Fruit fly (Drosophila melanogaster) whole organism, embryonic: ENCODE results near the gene rho-4.
A peak's percentile ranks its signal among the peaks of the same experiment; 100 is the strongest.

Experiments
- B-H1 ChIP-seq: fragments of 200-800 bp; sonication (Bioruptor generic); IDR thresholded peaks from 3 replicates; pipeline ENCODE4 v1.3.6; 2022; ENCODE audit warnings: missing biosample characterization, missing genetic modification characterization
- Bdp1 ChIP-seq: fragments of 200-800 bp; sonication (Bioruptor generic); optimal IDR thresholded peaks from 3 replicates; lab custom pipeline; 2016; ENCODE audit warnings: missing biosample characterization, missing genetic modification characterization
- CG10274 ChIP-seq: fragments of 200-800 bp; sonication (Bioruptor generic); optimal IDR thresholded peaks from 3 replicates; lab custom pipeline; 2017; ENCODE audit warnings: missing biosample characterization, mild to moderate bottlenecking, missing genetic modification characterization
- CG10959 ChIP-seq: fragments of 200-800 bp; sonication (Bioruptor generic); IDR thresholded peaks from 2 replicates; pipeline ENCODE4 v1.3.6; 2022; ENCODE audit warnings: missing biosample characterization, missing genetic modification characterization
- CG11398 ChIP-seq: fragments of 200-800 bp; sonication (Bioruptor generic); optimal IDR thresholded peaks from 2 replicates; lab custom pipeline; 2016; ENCODE audit warnings: missing biosample characterization, missing genetic modification characterization
- CG11504 ChIP-seq: fragments of 200-800 bp; sonication (Bioruptor generic); optimal IDR thresholded peaks from 3 replicates; lab custom pipeline; 2019; ENCODE audit warnings: missing biosample characterization, mild to moderate bottlenecking, missing genetic modification characterization, moderate library complexity
- CG1233 ChIP-seq: fragments of 200-800 bp; sonication (Bioruptor generic); optimal IDR thresholded peaks from 4 replicates; lab custom pipeline; 2018; ENCODE audit warnings: missing biosample characterization, mild to moderate bottlenecking, missing genetic modification characterization
- CG14710 ChIP-seq: fragments of 200-800 bp; sonication (Bioruptor generic); optimal IDR thresholded peaks from 3 replicates; lab custom pipeline; 2019; ENCODE audit warnings: missing biosample characterization, mild to moderate bottlenecking, missing genetic modification characterization, moderate library complexity
- CG2889 ChIP-seq: fragments of 200-800 bp; sonication (Bioruptor generic); IDR thresholded peaks from 3 replicates; pipeline ENCODE4 v1.3.6; 2022; ENCODE audit warnings: missing biosample characterization, missing genetic modification characterization
- CG30020 ChIP-seq: fragments of 200-800 bp; optimal IDR thresholded peaks from 2 replicates; lab custom pipeline; 2019; ENCODE audit warnings: missing biosample characterization, mild to moderate bottlenecking, missing genetic modification characterization, moderate library complexity
- CG4282 ChIP-seq: fragments of 200-800 bp; sonication (Bioruptor generic); optimal IDR thresholded peaks from 2 replicates; lab custom pipeline; 2016; ENCODE audit warnings: missing biosample characterization, missing genetic modification characterization
- CG7839 ChIP-seq: fragments of 200-800 bp; sonication (Bioruptor generic); optimal IDR thresholded peaks from 3 replicates; lab custom pipeline; 2018; ENCODE audit warnings: missing biosample characterization, mild to moderate bottlenecking, missing genetic modification characterization, moderate library complexity
- CG7987 ChIP-seq: fragments of 200-800 bp; sonication (Bioruptor generic); optimal IDR thresholded peaks from 2 replicates; lab custom pipeline; 2018; ENCODE audit warnings: missing biosample characterization, mild to moderate bottlenecking, missing genetic modification characterization, moderate library complexity
- CG9817 ChIP-seq: fragments of 200-800 bp; sonication (Bioruptor generic); optimal IDR thresholded peaks from 2 replicates; lab custom pipeline; 2018; ENCODE audit warnings: missing biosample characterization, mild to moderate bottlenecking, missing genetic modification characterization, moderate library complexity
- Dll ChIP-seq: fragments of 200-800 bp; sonication (Bioruptor generic); IDR thresholded peaks from 4 replicates; pipeline ENCODE4 v1.3.6; 2022; ENCODE audit warnings: missing biosample characterization, missing genetic modification characterization; ENCODE audit not compliant: partially characterized antibody
- Doc3 ChIP-seq: fragments of 200-800 bp; sonication (Bioruptor generic); IDR thresholded peaks from 3 replicates; pipeline ENCODE4 v1.3.6; 2022; ENCODE audit warnings: missing biosample characterization, missing genetic modification characterization; ENCODE audit not compliant: partially characterized antibody
- Ets65A ChIP-seq: fragments of 200-800 bp; sonication (Bioruptor generic); peaks from one replicate; lab custom pipeline; 2016; ENCODE audit warnings: missing biosample characterization, missing genetic modification characterization
- HLH3B ChIP-seq: fragments of 200-800 bp; sonication (Bioruptor generic); IDR thresholded peaks from 2 replicates; pipeline ENCODE4 v1.3.6; 2022; ENCODE audit warnings: missing biosample characterization, missing genetic modification characterization
- HmgZ ChIP-seq: fragments of 200-800 bp; sonication (Bioruptor generic); optimal IDR thresholded peaks from 2 replicates; lab custom pipeline; 2018; ENCODE audit warnings: missing biosample characterization, mild to moderate bottlenecking, missing genetic modification characterization
- Med ChIP-seq: fragments of 200-800 bp; sonication (Bioruptor generic); peaks from one replicate; lab custom pipeline; 2016; ENCODE audit warnings: missing biosample characterization, missing genetic modification characterization, mild to moderate bottlenecking, inconsistent platforms, moderate library complexity
- Mes4 ChIP-seq: fragments of 200-800 bp; sonication (Bioruptor generic); optimal IDR thresholded peaks from 2 replicates; lab custom pipeline; 2016; ENCODE audit warnings: missing biosample characterization, missing genetic modification characterization
- Myb ChIP-seq: fragments of 200-800 bp; sonication (Bioruptor generic); optimal IDR thresholded peaks from 2 replicates; lab custom pipeline; 2016; ENCODE audit warnings: missing biosample characterization, missing genetic modification characterization
- NFAT ChIP-seq: fragments of 200-800 bp; sonication (Bioruptor generic); IDR thresholded peaks from 2 replicates; pipeline ENCODE4 v1.3.6; 2022; ENCODE audit warnings: missing biosample characterization, missing genetic modification characterization
- Six4 ChIP-seq: fragments of 200-800 bp; sonication (Bioruptor generic); optimal IDR thresholded peaks from 2 replicates; lab custom pipeline; 2016; ENCODE audit warnings: missing biosample characterization, missing genetic modification characterization
- Spps ChIP-seq: fragments of 200-800 bp; sonication (Bioruptor generic); optimal IDR thresholded peaks from 2 replicates; lab custom pipeline; 2018; ENCODE audit warnings: missing biosample characterization, mild to moderate bottlenecking, missing genetic modification characterization
- aop ChIP-seq: fragments of 200-800 bp; sonication (Bioruptor generic); IDR thresholded peaks from 2 replicates; pipeline ENCODE4 v1.3.6; 2022; ENCODE audit warnings: missing biosample characterization, missing genetic modification characterization
- ase ChIP-seq: fragments of 200-800 bp; sonication (Bioruptor generic); IDR thresholded peaks from 3 replicates; pipeline ENCODE4 v1.3.6; 2022; ENCODE audit warnings: missing biosample characterization, missing genetic modification characterization
- bowl ChIP-seq: fragments of 200-800 bp; sonication (Bioruptor generic); IDR thresholded peaks from 2 replicates; pipeline ENCODE4 v1.3.6; 2022; ENCODE audit warnings: missing biosample characterization, missing genetic modification characterization
- dpn ChIP-seq, 2 experiments: fragments of 200-800 bp; sonication (Bioruptor generic); optimal IDR thresholded peaks; 3 replicates each; lab custom pipeline; 2016; ENCODE audit warnings: missing biosample characterization in 2 of 2, missing genetic modification characterization in 2 of 2
- ems ChIP-seq: fragments of 200-800 bp; sonication (Bioruptor generic); optimal IDR thresholded peaks from 3 replicates; lab custom pipeline; 2016; ENCODE audit warnings: missing biosample characterization, missing genetic modification characterization
- esg ChIP-seq: fragments of 200-800 bp; sonication (Bioruptor generic); conservative IDR thresholded peaks from 2 replicates; pipeline ENCODE4 v1.3.6; 2022; ENCODE audit warnings: missing biosample characterization, missing genetic modification characterization
- exex ChIP-seq: fragments of 200-800 bp; sonication (Bioruptor generic); optimal IDR thresholded peaks from 4 replicates; lab custom pipeline; 2018; ENCODE audit warnings: missing biosample characterization, mild to moderate bottlenecking, missing genetic modification characterization, moderate library complexity
- gsb ChIP-seq: fragments of 200-800 bp; sonication (Bioruptor generic); IDR thresholded peaks from 2 replicates; pipeline ENCODE4 v1.3.6; 2022; ENCODE audit warnings: missing biosample characterization, missing genetic modification characterization
- klu ChIP-seq: fragments of 200-800 bp; sonication (Bioruptor generic); IDR thresholded peaks from 2 replicates; pipeline ENCODE4 v1.3.6; 2022; ENCODE audit warnings: missing biosample characterization, missing genetic modification characterization
- knrl ChIP-seq: fragments of 200-800 bp; sonication (Bioruptor generic); IDR thresholded peaks from 3 replicates; pipeline ENCODE4 v1.3.6; 2022; ENCODE audit warnings: missing biosample characterization, missing genetic modification characterization; ENCODE audit not compliant: partially characterized antibody
- lola ChIP-seq, 3 experiments: fragments of >200 bp in 2 of 3; fragments of 200-800 bp in 1 of 3; sonication (Bioruptor generic) in 1 of 3; optimal IDR thresholded peaks; 2 replicates each; lab custom pipeline; 2017 to 2019; ENCODE audit warnings: missing biosample characterization in 3 of 3, missing genetic modification characterization in 3 of 3, mild to moderate bottlenecking in 1 of 3, moderate library complexity in 1 of 3
- nom ChIP-seq: fragments of 200-800 bp; sonication (Bioruptor generic); optimal IDR thresholded peaks from 2 replicates; lab custom pipeline; 2017; ENCODE audit warnings: missing biosample characterization, missing genetic modification characterization, mild to moderate bottlenecking, moderate library complexity, missing genetic modification reagents
- odd ChIP-seq: fragments of 200-800 bp; sonication (Bioruptor generic); optimal IDR thresholded peaks from 2 replicates; lab custom pipeline; 2017; ENCODE audit warnings: missing biosample characterization, mild to moderate bottlenecking, missing genetic modification characterization
- pan ChIP-seq, 4 experiments: fragments of >200 bp in 3 of 4; fragments of 200-800 bp in 1 of 4; sonication (Bioruptor generic) in 1 of 4; optimal IDR thresholded peaks in 3 of 4; IDR thresholded peaks in 1 of 4; 2 replicates each; pipeline versions ENCODE4 v1.3.6 to Lab custom; 2017 to 2022; ENCODE audit warnings: missing biosample characterization in 2 of 4, missing genetic modification characterization in 2 of 4, mixed read lengths in 1 of 4
- peb ChIP-seq: fragments of 200-800 bp; sonication (Bioruptor generic); IDR thresholded peaks from 2 replicates; pipeline ENCODE4 v1.3.6; 2022; ENCODE audit warnings: missing biosample characterization, missing genetic modification characterization
- pfk ChIP-seq: fragments of 200-800 bp; sonication (Bioruptor generic); optimal IDR thresholded peaks from 2 replicates; lab custom pipeline; 2018; ENCODE audit warnings: missing biosample characterization, mild to moderate bottlenecking, missing genetic modification characterization, moderate library complexity
- scrt ChIP-seq: fragments of 200-800 bp; sonication (Bioruptor generic); optimal IDR thresholded peaks from 2 replicates; lab custom pipeline; 2018; ENCODE audit warnings: missing biosample characterization, mild to moderate bottlenecking, missing genetic modification characterization, moderate library complexity
- sim ChIP-seq: fragments of 200-800 bp; sonication (Bioruptor generic); IDR thresholded peaks from 2 replicates; pipeline ENCODE4 v1.3.6; 2022; ENCODE audit warnings: missing biosample characterization, missing genetic modification characterization
- sna ChIP-seq: fragments of 200-800 bp; sonication (Bioruptor generic); IDR thresholded peaks from 2 replicates; pipeline ENCODE4 v1.3.6; 2022; ENCODE audit warnings: missing biosample characterization, missing genetic modification characterization; ENCODE audit not compliant: partially characterized antibody
- tll ChIP-seq, 2 experiments: fragments of 200-800 bp in 1 of 2; fragments of >200 bp in 1 of 2; sonication (Bioruptor generic) in 1 of 2; optimal IDR thresholded peaks; 2 replicates each; lab custom pipeline; 2017 to 2019; ENCODE audit warnings: missing biosample characterization in 2 of 2, missing genetic modification characterization in 2 of 2, mild to moderate bottlenecking in 1 of 2, moderate library complexity in 1 of 2
- zf30C ChIP-seq: fragments of 200-800 bp; sonication (Bioruptor generic); optimal IDR thresholded peaks from 3 replicates; lab custom pipeline; 2018; ENCODE audit warnings: missing biosample characterization, mild to moderate bottlenecking, missing genetic modification characterization

The rho-4 gene

DNA sequence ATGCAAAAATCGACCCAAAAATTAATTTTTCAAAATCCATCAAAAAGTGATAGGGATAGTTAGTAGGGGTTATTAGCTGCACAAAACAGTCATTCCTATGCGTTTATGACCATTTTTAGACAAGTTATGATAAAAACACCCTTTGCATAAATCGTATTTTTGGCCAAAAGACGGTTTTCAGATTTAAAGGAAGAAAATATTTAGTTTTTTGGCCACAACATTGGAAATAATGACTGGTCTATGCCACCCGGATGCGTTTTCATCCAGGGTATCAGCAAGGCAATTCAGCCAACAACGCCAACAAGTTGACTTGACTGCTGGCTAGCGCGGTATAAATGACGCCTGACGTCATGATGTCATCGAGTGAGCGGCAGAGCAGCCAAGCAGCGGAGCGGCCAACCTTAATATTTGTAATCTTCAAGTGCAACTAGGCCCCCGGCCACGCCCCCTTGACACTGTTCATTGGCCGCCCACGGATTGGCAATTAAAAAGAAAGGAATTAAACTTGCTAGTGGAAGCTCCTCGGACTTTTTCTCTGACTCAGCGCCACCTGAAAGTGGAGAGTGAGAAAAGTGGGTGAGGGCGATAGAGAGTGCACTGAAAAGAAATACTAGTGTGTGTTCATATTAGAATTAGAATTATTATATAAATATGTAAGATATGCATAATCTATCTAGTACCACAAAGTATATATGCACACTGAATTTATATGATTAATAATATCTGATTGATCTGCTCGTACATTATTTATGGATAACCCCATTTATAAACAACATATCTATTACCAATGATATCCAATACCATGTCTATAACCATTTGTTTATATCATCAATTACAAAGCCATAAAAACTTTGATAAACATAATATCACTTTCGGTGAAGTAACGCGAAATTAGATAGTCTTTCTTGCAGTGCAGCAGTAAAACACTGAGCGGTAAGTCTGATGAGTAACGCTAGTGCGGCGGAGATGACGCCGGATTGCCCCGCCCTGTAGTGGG is 39.6 kb upstream of the rho-4 start (continued):
- no peak; the same call in 1 of the 2 replicates for TF ChIP-seq NFAT (GFP tag; lab: Robert Waterston, UW)
- no peak for TF ChIP-seq ase
- TF ChIP-seq CG2889 (GFP tag; lab: Robert Waterston, UW): peak; percentile 61; the same call in 2 of the 3 replicates
- TF ChIP-seq HLH3B (GFP tag; lab: Robert Waterston, UW): peak; percentile 67
- TF ChIP-seq scrt (GFP tag; lab: Kevin White, UChicago): peak; percentile 72
- peak; percentile 55; the same call in 1 of the 2 replicates for TF ChIP-seq klu (GFP tag; lab: Robert Waterston, UW)
- TF ChIP-seq sna (GFP tag; lab: Robert Waterston, UW): no peak
- no peak for TF ChIP-seq knrl (GFP tag; lab: Robert Waterston, UW)
- TF ChIP-seq tll (GFP tag; optimal IDR thresholded peaks at IDR 0.05; lab: Kevin White, UChicago): no peak
- peak; percentile 63 for TF ChIP-seq esg (GFP tag; lab: Robert Waterston, UW)
- no peak for TF ChIP-seq pfk (GFP tag; lab: Kevin White, UChicago)
- peak; percentile 16 for TF ChIP-seq ems
- peak; percentile 18 for TF ChIP-seq Spps (tag; lab: Kevin White, UChicago)
- TF ChIP-seq B-H1 (GFP tag; lab: Robert Waterston, UW): no peak
- TF ChIP-seq CG7987 (GFP tag; lab: Kevin White, UChicago): no peak
- no peak for TF ChIP-seq Dll (GFP tag; lab: Robert Waterston, UW)
- TF ChIP-seq Bdp1 (GFP tag; lab: Kevin White, UChicago): peak; percentile 29
- TF ChIP-seq CG9817 (tag; lab: Kevin White, UChicago): peak; percentile 83
- TF ChIP-seq CG11504: peak; percentile 94
- TF ChIP-seq pan (optimal IDR thresholded peaks at IDR 0.05; lab: Kevin White, UChicago): no peak
- peak in 1 of 2 experiments; percentile 65 for TF ChIP-seq pan (GFP tag; optimal IDR thresholded peaks at IDR 0.05 in 1 of 2, IDR thresholded peaks at IDR 0.05 in 1 of 2)
- TF ChIP-seq CG1233: peak; percentile 83
- TF ChIP-seq dpn (GFP tag; optimal IDR thresholded peaks at IDR 0.05; lab: Kevin White, UChicago): peak; percentile 47 to 83
- TF ChIP-seq CG11398 (GFP tag; lab: Kevin White, UChicago): no peak
- TF ChIP-seq gsb (GFP tag; lab: Robert Waterston, UW): peak; percentile 45; the same call in 1 of the 2 replicates
- no peak for TF ChIP-seq bowl (GFP tag; lab: Robert Waterston, UW)
- TF ChIP-seq HmgZ: peak; percentile 53
- peak; percentile 57 for TF ChIP-seq exex (tag; lab: Kevin White, UChicago)
- no peak for TF ChIP-seq CG10959 (GFP tag; lab: Robert Waterston, UW)
- TF ChIP-seq CG7839 (tag; lab: Kevin White, UChicago): peak; percentile 93
- TF ChIP-seq zf30C: peak; percentile 59
- peak; percentile 66 for TF ChIP-seq CG10274 (GFP tag; lab: Kevin White, UChicago)
- peak in 1 of 3 experiments; percentile 64 for TF ChIP-seq lola (GFP tag; optimal IDR thresholded peaks at IDR 0.05; lab: Kevin White, UChicago)
- TF ChIP-seq Doc3 (GFP tag; lab: Robert Waterston, UW): no peak
- TF ChIP-seq aop (GFP tag; lab: Robert Waterston, UW): no peak
- peak; percentile 20 for TF ChIP-seq Myb
- TF ChIP-seq odd: peak; percentile 86
- no peak; the same call in 1 of the 2 replicates for TF ChIP-seq sim (GFP tag; lab: Robert Waterston, UW)
- TF ChIP-seq CG14710 (tag; lab: Kevin White, UChicago): peak; percentile 68
- no peak for TF ChIP-seq Mes4 (GFP tag; lab: Kevin White, UChicago)
- peak; percentile 80 for TF ChIP-seq Med (GFP tag; lab: Kevin White, UChicago)
- TF ChIP-seq peb: no peak
- peak; percentile 68 for TF ChIP-seq Six4
- peak; percentile 76 for TF ChIP-seq nom (GFP tag; lab: Kevin White, UChicago)
- no peak for TF ChIP-seq CG4282
- TF ChIP-seq CG30020: peak; percentile 53
- TF ChIP-seq Ets65A (GFP tag; lab: Kevin White, UChicago): peak; percentile 56
